Fruit fly (Drosophila melanogaster) whole organism, embryonic: ENCODE measurements around the gene CG32354.

ENCODE experiments used
- CG10366 ChIP-seq: fragments of 200-800 bp; sonication (Bioruptor generic); IDR thresholded peaks from 2 replicates; pipeline ENCODE4 v1.3.6; 2022; ENCODE audit warnings: missing biosample characterization, missing genetic modification characterization
- CG10565 ChIP-seq: fragments of 200-800 bp; sonication (Bioruptor generic); optimal IDR thresholded peaks from 3 replicates; lab custom pipeline; 2016; ENCODE audit warnings: missing biosample characterization, mild to moderate bottlenecking, missing genetic modification characterization
- CG11723 ChIP-seq: fragments of 200-800 bp; sonication (Bioruptor generic); optimal IDR thresholded peaks from 2 replicates; lab custom pipeline; 2017; ENCODE audit warnings: missing biosample characterization, mild to moderate bottlenecking, missing genetic modification characterization
- CG12744 ChIP-seq: fragments of 200-800 bp; sonication (Bioruptor generic); optimal IDR thresholded peaks from 2 replicates; lab custom pipeline; 2016; ENCODE audit warnings: missing biosample characterization, missing genetic modification characterization
- CG14014 ChIP-seq: fragments of 200-800 bp; sonication (Bioruptor generic); IDR thresholded peaks from 2 replicates; pipeline ENCODE4 v1.3.6; 2022; ENCODE audit warnings: missing biosample characterization, missing genetic modification characterization
- CG14441 ChIP-seq: fragments of 200-800 bp; sonication (Bioruptor generic); IDR thresholded peaks from 2 replicates; pipeline ENCODE4 v1.3.6; 2022; ENCODE audit warnings: missing biosample characterization, missing genetic modification characterization
- CG15011 ChIP-seq: fragments of 200-800 bp; sonication (Bioruptor generic); optimal IDR thresholded peaks from 3 replicates; lab custom pipeline; 2018; ENCODE audit warnings: missing biosample characterization, mild to moderate bottlenecking, missing genetic modification characterization
- CG1529 ChIP-seq: fragments of 200-800 bp; sonication (Bioruptor generic); optimal IDR thresholded peaks from 3 replicates; lab custom pipeline; 2018; ENCODE audit warnings: missing biosample characterization, missing genetic modification characterization
- CG1602 ChIP-seq: fragments of 200-800 bp; sonication (Bioruptor generic); optimal IDR thresholded peaks from 3 replicates; lab custom pipeline; 2016; ENCODE audit warnings: missing biosample characterization, missing genetic modification characterization
- CG1792 ChIP-seq: fragments of 200-800 bp; sonication (Bioruptor generic); optimal IDR thresholded peaks from 2 replicates; lab custom pipeline; 2016; ENCODE audit warnings: missing biosample characterization, missing genetic modification characterization
- CG1832 ChIP-seq: fragments of 200-800 bp; sonication (Bioruptor generic); optimal IDR thresholded peaks from 2 replicates; lab custom pipeline; 2017; ENCODE audit warnings: missing biosample characterization, mild to moderate bottlenecking, missing genetic modification characterization, inconsistent platforms
- CG18619 ChIP-seq: fragments of 200-800 bp; sonication (Bioruptor generic); optimal IDR thresholded peaks from 3 replicates; lab custom pipeline; 2017; ENCODE audit warnings: missing biosample characterization, mild to moderate bottlenecking, missing genetic modification characterization
- CG2712 ChIP-seq: fragments of 200-800 bp; optimal IDR thresholded peaks from 3 replicates; lab custom pipeline; 2019; ENCODE audit warnings: missing biosample characterization, mild to moderate bottlenecking, missing genetic modification characterization, moderate library complexity
- CG3407 ChIP-seq: fragments of 200-800 bp; sonication (Bioruptor generic); optimal IDR thresholded peaks from 2 replicates; lab custom pipeline; 2018; ENCODE audit warnings: missing biosample characterization, mild to moderate bottlenecking, missing genetic modification characterization
- CG3726 ChIP-seq: fragments of 200-800 bp; sonication (Bioruptor generic); IDR thresholded peaks from 3 replicates; pipeline ENCODE4, ENCODE4 v1.3.6; 2022; ENCODE audit warnings: missing biosample characterization, missing genetic modification characterization
- CG4404 ChIP-seq: fragments of 200-800 bp; sonication (Bioruptor generic); IDR thresholded peaks from 2 replicates; pipeline ENCODE4 v1.3.6; 2022; ENCODE audit warnings: missing biosample characterization, missing genetic modification characterization
- CG4854 ChIP-seq: fragments of 200-800 bp; sonication (Bioruptor generic); optimal IDR thresholded peaks from 2 replicates; lab custom pipeline; 2016; ENCODE audit warnings: missing biosample characterization, missing genetic modification characterization, inconsistent platforms
- CG6272 ChIP-seq: fragments of 200-800 bp; sonication (Bioruptor generic); IDR thresholded peaks from 2 replicates; pipeline ENCODE4 v1.3.6; 2022; ENCODE audit warnings: missing biosample characterization, missing genetic modification characterization
- CG6683 ChIP-seq: fragments of 200-800 bp; sonication (Bioruptor generic); optimal IDR thresholded peaks from 2 replicates; lab custom pipeline; 2017; ENCODE audit warnings: missing biosample characterization, mild to moderate bottlenecking, missing genetic modification characterization, missing genetic modification reagents
- CG7372 ChIP-seq: fragments of 200-800 bp; sonication (Bioruptor generic); IDR thresholded peaks from 2 replicates; pipeline ENCODE4 v1.3.6; 2022; ENCODE audit warnings: missing biosample characterization, missing genetic modification characterization
- Doc3 ChIP-seq: fragments of 200-800 bp; sonication (Bioruptor generic); IDR thresholded peaks from 3 replicates; pipeline ENCODE4 v1.3.6; 2022; ENCODE audit warnings: missing biosample characterization, missing genetic modification characterization; ENCODE audit not compliant: partially characterized antibody
- Eip74EF ChIP-seq, 2 experiments: fragments of 200-800 bp in 1 of 2; fragments of >200 bp in 1 of 2; sonication (Bioruptor generic) in 1 of 2; optimal IDR thresholded peaks; 2 replicates each; lab custom pipeline; 2017 to 2019; ENCODE audit warnings: missing biosample characterization in 2 of 2, missing genetic modification characterization in 2 of 2, mild to moderate bottlenecking in 1 of 2, moderate library complexity in 1 of 2
- HmgD ChIP-seq: fragments of 200-800 bp; sonication (Bioruptor generic); optimal IDR thresholded peaks from 3 replicates; lab custom pipeline; 2016; ENCODE audit warnings: missing biosample characterization, missing genetic modification characterization
- MBD-R2 ChIP-seq: fragments of 200-800 bp; sonication (Bioruptor generic); IDR thresholded peaks from 2 replicates; pipeline ENCODE4 v1.3.6; 2022; ENCODE audit warnings: missing biosample characterization, missing genetic modification characterization
- Rfx ChIP-seq: fragments of 200-800 bp; sonication (Bioruptor generic); IDR thresholded peaks from 2 replicates; pipeline ENCODE4 v1.3.6; 2022; ENCODE audit warnings: missing biosample characterization, missing genetic modification characterization
- Rx ChIP-seq: fragments of 200-800 bp; sonication (Bioruptor generic); IDR thresholded peaks from 2 replicates; pipeline ENCODE4 v1.3.6; 2022; ENCODE audit warnings: missing biosample characterization, missing genetic modification characterization
- TFAM ChIP-seq: fragments of 200-800 bp; sonication (Bioruptor generic); optimal IDR thresholded peaks from 2 replicates; lab custom pipeline; 2017; ENCODE audit warnings: missing biosample characterization, missing genetic modification characterization, inconsistent platforms
- Tbp ChIP-seq: fragments of >200 bp; optimal IDR thresholded peaks from 2 replicates; lab custom pipeline; 2018; ENCODE audit warnings: missing biosample characterization, missing genetic modification characterization
- ato ChIP-seq: fragments of 200-800 bp; sonication (Bioruptor generic); IDR thresholded peaks from 2 replicates; pipeline ENCODE4 v1.3.6; 2022; ENCODE audit warnings: missing biosample characterization, missing genetic modification characterization; ENCODE audit not compliant: partially characterized antibody
- chif ChIP-seq, 2 experiments: fragments of 200-800 bp; sonication (Bioruptor generic); optimal IDR thresholded peaks; 3 replicates each; lab custom pipeline; 2016; ENCODE audit warnings: missing biosample characterization in 2 of 2, missing genetic modification characterization in 2 of 2
- croc ChIP-seq: fragments of 200-800 bp; sonication (Bioruptor generic); conservative IDR thresholded peaks from 3 replicates; pipeline ENCODE4 v1.3.6; 2022; ENCODE audit warnings: missing biosample characterization, missing genetic modification characterization
- crol ChIP-seq: fragments of 200-800 bp; sonication (Bioruptor generic); IDR thresholded peaks from 2 replicates; pipeline ENCODE4 v1.3.6; 2022; ENCODE audit warnings: missing biosample characterization, missing genetic modification characterization
- hbn ChIP-seq: fragments of 200-800 bp; sonication (Bioruptor generic); IDR thresholded peaks from 2 replicates; pipeline ENCODE4 v1.3.6; 2022; ENCODE audit warnings: missing biosample characterization, missing genetic modification characterization; ENCODE audit not compliant: partially characterized antibody
- hkb ChIP-seq, 2 experiments: fragments of 200-800 bp in 1 of 2; fragments of >200 bp in 1 of 2; sonication (Bioruptor generic) in 1 of 2; IDR thresholded peaks in 1 of 2; optimal IDR thresholded peaks in 1 of 2; 2 replicates each; pipeline versions ENCODE4 v1.3.6 to Lab custom; 2017 to 2022; ENCODE audit warnings: missing biosample characterization in 1 of 2, missing genetic modification characterization in 1 of 2
- ind ChIP-seq: fragments of 200-800 bp; sonication (Bioruptor generic); optimal IDR thresholded peaks from 3 replicates; lab custom pipeline; 2016; ENCODE audit warnings: missing biosample characterization, missing genetic modification characterization
- inv ChIP-seq: fragments of 200-800 bp; sonication (Bioruptor generic); IDR thresholded peaks from 2 replicates; pipeline ENCODE4 v1.3.6; 2022; ENCODE audit warnings: missing biosample characterization, missing genetic modification characterization; ENCODE audit not compliant: partially characterized antibody
- knrl ChIP-seq: fragments of 200-800 bp; sonication (Bioruptor generic); IDR thresholded peaks from 3 replicates; pipeline ENCODE4 v1.3.6; 2022; ENCODE audit warnings: missing biosample characterization, missing genetic modification characterization; ENCODE audit not compliant: partially characterized antibody
- lov ChIP-seq, 2 experiments: fragments of 200-800 bp in 1 of 2; fragments of >200 bp in 1 of 2; sonication (Bioruptor generic) in 1 of 2; IDR thresholded peaks in 1 of 2; optimal IDR thresholded peaks in 1 of 2; 2 replicates in 1 of 2; 3 replicates in 1 of 2; pipeline versions ENCODE4 v1.3.6 to Lab custom; 2017 to 2022; ENCODE audit warnings: missing biosample characterization in 1 of 2, missing genetic modification characterization in 1 of 2
- nom ChIP-seq: fragments of 200-800 bp; sonication (Bioruptor generic); optimal IDR thresholded peaks from 2 replicates; lab custom pipeline; 2017; ENCODE audit warnings: missing biosample characterization, missing genetic modification characterization, mild to moderate bottlenecking, moderate library complexity, missing genetic modification reagents
- pb ChIP-seq: fragments of 200-800 bp; sonication (Bioruptor generic); optimal IDR thresholded peaks from 3 replicates; lab custom pipeline; 2016; ENCODE audit warnings: missing biosample characterization, missing genetic modification characterization
- salm ChIP-seq: fragments of 200-800 bp; sonication (Bioruptor generic); optimal IDR thresholded peaks from 2 replicates; lab custom pipeline; 2018; ENCODE audit warnings: missing biosample characterization, mild to moderate bottlenecking, missing genetic modification characterization
- sc ChIP-seq, 3 experiments: fragments of >200 bp in 2 of 3; fragments of 200-800 bp in 1 of 3; sonication (Bioruptor generic) in 1 of 3; optimal IDR thresholded peaks; 2 replicates in 2 of 3; 3 replicates in 1 of 3; lab custom pipeline; 2017; ENCODE audit warnings: mild to moderate bottlenecking in 1 of 3, missing biosample characterization in 1 of 3, missing genetic modification characterization in 1 of 3, missing genetic modification reagents in 1 of 3
- shn ChIP-seq: fragments of 200-800 bp; sonication (Bioruptor generic); optimal IDR thresholded peaks from 3 replicates; lab custom pipeline; 2016; ENCODE audit warnings: missing biosample characterization, missing genetic modification characterization
- sima ChIP-seq: fragments of 200-800 bp; sonication (Bioruptor generic); optimal IDR thresholded peaks from 2 replicates; lab custom pipeline; 2016; ENCODE audit warnings: missing biosample characterization, missing genetic modification characterization
- sug ChIP-seq: fragments of 200-800 bp; optimal IDR thresholded peaks from 2 replicates; lab custom pipeline; 2019; ENCODE audit warnings: missing biosample characterization, mild to moderate bottlenecking, missing genetic modification characterization, moderate library complexity
- tap ChIP-seq: fragments of 200-800 bp; optimal IDR thresholded peaks from 3 replicates; lab custom pipeline; 2019; ENCODE audit warnings: missing biosample characterization, mild to moderate bottlenecking, missing genetic modification characterization, moderate library complexity
- vnd ChIP-seq: fragments of 200-800 bp; sonication (Bioruptor generic); IDR thresholded peaks from 3 replicates; pipeline ENCODE4 v1.3.6; 2022; ENCODE audit warnings: missing biosample characterization, missing genetic modification characterization; ENCODE audit not compliant: partially characterized antibody

The CG32354 gene

DNA sequence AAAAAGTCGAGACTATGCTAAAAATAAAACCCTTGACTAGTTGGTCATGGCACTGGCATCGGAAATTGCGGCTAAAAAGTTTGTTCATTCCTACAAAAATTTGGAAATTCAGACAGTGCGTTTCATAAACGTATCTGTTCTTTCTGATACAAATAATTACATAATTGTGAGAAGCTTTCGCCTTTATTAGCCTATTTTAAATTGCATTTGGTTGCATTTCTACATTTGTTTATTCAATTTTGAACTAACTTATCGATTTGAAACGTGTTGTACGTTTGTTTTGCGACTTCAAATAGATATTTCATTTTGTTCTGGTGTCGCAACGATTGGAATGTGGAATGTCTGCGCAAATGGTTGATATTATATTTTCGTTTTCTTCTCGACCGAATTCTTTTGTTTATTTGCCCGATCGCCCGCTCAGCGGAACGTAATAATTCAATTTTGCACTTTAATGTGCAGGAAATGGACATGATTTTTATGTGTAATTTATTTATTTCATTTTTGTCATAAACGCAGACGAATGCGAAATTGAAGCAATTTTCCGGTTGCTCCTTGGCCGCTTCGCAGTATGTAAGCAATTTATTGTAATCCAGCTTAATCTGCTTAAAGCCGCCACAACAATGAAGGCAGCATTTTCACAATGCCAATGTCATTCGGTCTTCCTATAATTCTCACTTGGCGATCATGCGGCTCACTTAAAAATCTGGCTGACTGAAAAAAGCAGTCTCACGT is 24.2 kb upstream of the CG32354 start (continued):
- TF ChIP-seq CG10366 (GFP tag; lab: Robert Waterston, UW), result peak; percentile 50; the same call in 1 of the 2 replicates
- TF ChIP-seq CG18619, result peak; percentile 36
- TF ChIP-seq sc (optimal IDR thresholded peaks at IDR 0.05; lab: Kevin White, UChicago), result no peak
- TF ChIP-seq sc (GFP tag; optimal IDR thresholded peaks at IDR 0.05; lab: Kevin White, UChicago), result no peak
- TF ChIP-seq croc, result no peak
- no peak for TF ChIP-seq nom (GFP tag; lab: Kevin White, UChicago)
- TF ChIP-seq CG2712 (tag; lab: Kevin White, UChicago), result peak; percentile 0
- TF ChIP-seq Rx (GFP tag; lab: Robert Waterston, UW), result no peak; the same call in 1 of the 2 replicates
- TF ChIP-seq CG10565, result no peak
- peak; percentile 72 for TF ChIP-seq CG14014
- TF ChIP-seq chif (GFP tag; optimal IDR thresholded peaks at IDR 0.05; lab: Kevin White, UChicago), result no peak
- no peak for TF ChIP-seq CG11723
- TF ChIP-seq hkb (optimal IDR thresholded peaks at IDR 0.05; lab: Kevin White, UChicago), result no peak
- TF ChIP-seq hkb (GFP tag; IDR thresholded peaks at IDR 0.05; lab: Robert Waterston, UW), result peak; percentile 66
- peak; percentile 51 for TF ChIP-seq tap (tag; lab: Kevin White, UChicago)
- no peak for TF ChIP-seq CG3726 (GFP tag; lab: Robert Waterston, UW)
- TF ChIP-seq MBD-R2 (GFP tag; lab: Robert Waterston, UW), result no peak; the same call in 1 of the 2 replicates
- TF ChIP-seq CG3407 (GFP tag; lab: Kevin White, UChicago), result no peak
- no peak for TF ChIP-seq CG6683 (GFP tag; lab: Kevin White, UChicago)
- TF ChIP-seq crol (GFP tag; lab: Robert Waterston, UW), result no peak
- TF ChIP-seq lov (optimal IDR thresholded peaks at IDR 0.05; lab: Kevin White, UChicago), result no peak
- no peak for TF ChIP-seq lov (GFP tag; IDR thresholded peaks at IDR 0.05; lab: Robert Waterston, UW)
- peak; percentile 39 for TF ChIP-seq sug (tag; lab: Kevin White, UChicago)
- no peak for TF ChIP-seq ato (GFP tag; lab: Robert Waterston, UW)
- no peak for TF ChIP-seq CG12744
- no peak for TF ChIP-seq sima (GFP tag; lab: Kevin White, UChicago)
- TF ChIP-seq CG6272 (GFP tag; lab: Robert Waterston, UW), result no peak
- peak; percentile 80 for TF ChIP-seq Rfx (GFP tag; lab: Robert Waterston, UW)
- no peak for TF ChIP-seq CG1832 (GFP tag; lab: Kevin White, UChicago)
- peak in 1 of 2 experiments; percentile 29 for TF ChIP-seq Eip74EF (GFP tag; optimal IDR thresholded peaks at IDR 0.05; lab: Kevin White, UChicago)
- no peak for TF ChIP-seq vnd
- TF ChIP-seq CG14441, result 0 out of 2 replicates have a peak, but pooled peaks have one; percentile 25
- TF ChIP-seq ind (GFP tag; lab: Kevin White, UChicago), result peak; percentile 59
- TF ChIP-seq CG7372 (GFP tag; lab: Robert Waterston, UW), result no peak; the same call in 1 of the 2 replicates
- TF ChIP-seq CG1529 (GFP tag; lab: Kevin White, UChicago), result no peak
- TF ChIP-seq TFAM (GFP tag; lab: Kevin White, UChicago), result no peak
- TF ChIP-seq CG15011, result no peak
- no peak for TF ChIP-seq knrl (GFP tag; lab: Robert Waterston, UW)
- no peak for TF ChIP-seq CG4404 (GFP tag; lab: Robert Waterston, UW)
- no peak for TF ChIP-seq Doc3 (GFP tag; lab: Robert Waterston, UW)
- no peak for TF ChIP-seq shn (GFP tag; lab: Kevin White, UChicago)
- TF ChIP-seq Tbp (GFP tag; lab: Kevin White, UChicago), result no peak
- TF ChIP-seq hbn (GFP tag; lab: Robert Waterston, UW), result no peak
- no peak for TF ChIP-seq CG1602 (GFP tag; lab: Kevin White, UChicago)
- no peak for TF ChIP-seq salm (tag; lab: Kevin White, UChicago)
- TF ChIP-seq inv, result no peak
- no peak for TF ChIP-seq HmgD (GFP tag; lab: Kevin White, UChicago)
- no peak for TF ChIP-seq pb
- TF ChIP-seq CG1792 (GFP tag; lab: Kevin White, UChicago), result peak; percentile 36
- TF ChIP-seq CG4854 (GFP tag; lab: Kevin White, UChicago), result peak; percentile 31
